Fruit fly (Drosophila melanogaster): ENCODE measurements around the gene Qtzl.

Gene Qtzl

dm6 chr2L:12028102-12028501, 32.6 kb downstream of the Qtzl start (continued):
- TF ChIP-seq fd102C (GFP tag; optimal IDR thresholded peaks at IDR 0.05) (no peak), dpn (GFP tag; optimal IDR thresholded peaks at IDR 0.05) (no peak), ab (GFP tag; optimal IDR thresholded peaks at IDR 0.05) (no peak), CG11696 (GFP tag; IDR thresholded peaks at IDR 0.05) (no peak), CG33213 (GFP tag; optimal IDR thresholded peaks at IDR 0.05) (no peak), so (GFP tag; IDR thresholded peaks at IDR 0.05) (no peak), kni (GFP tag; optimal IDR thresholded peaks at IDR 0.05) (peak; percentile 51), MBD-R2 (GFP tag; IDR thresholded peaks at IDR 0.05) (no peak), abd-A (tag; optimal IDR thresholded peaks at IDR 0.05) (no peak), Rx (GFP tag; IDR thresholded peaks at IDR 0.05) (no peak), CG12942 (GFP tag; optimal IDR thresholded peaks at IDR 0.05) (no peak), chinmo (GFP tag; IDR thresholded peaks at IDR 0.05; ENCODE audit: partially characterized antibody) (0 out of 4 replicates have a peak, but pooled peaks have one; percentile 34), CG6175 (GFP tag; IDR thresholded peaks at IDR 0.05) (no peak), hbn (GFP tag; IDR thresholded peaks at IDR 0.05; ENCODE audit: partially characterized antibody) (no peak), H15 (GFP tag; IDR thresholded peaks at IDR 0.05) (no peak), ci (GFP tag; IDR thresholded peaks at IDR 0.05) (no peak), CG13624 (GFP tag; optimal IDR thresholded peaks at IDR 0.05) (no peak), Dip3 (GFP tag; optimal IDR thresholded peaks at IDR 0.05) (no peak), pan (optimal IDR thresholded peaks at IDR 0.05) (no peak), pan (GFP tag; optimal IDR thresholded peaks at IDR 0.05 in 1 of 2, IDR thresholded peaks at IDR 0.05 in 1 of 2) (no peak), CG32532 (GFP tag; IDR thresholded peaks at IDR 0.05) (no peak), sc (optimal IDR thresholded peaks at IDR 0.05) (no peak), sc (GFP tag; optimal IDR thresholded peaks at IDR 0.05) (no peak), sd (tag; optimal IDR thresholded peaks at IDR 0.05) (peak; percentile 50), phol (tag; optimal IDR thresholded peaks at IDR 0.05) (no peak), CG15073 (GFP tag; optimal IDR thresholded peaks at IDR 0.05) (no peak), pita (GFP tag; optimal IDR thresholded peaks at IDR 0.05) (no peak), Dfd (GFP tag; optimal IDR thresholded peaks at IDR 0.05) (no peak), CG11456 (GFP tag; IDR thresholded peaks at IDR 0.05) (0 out of 3 replicates have a peak, but pooled peaks have one; percentile 21), CG10979 (tag; optimal IDR thresholded peaks at IDR 0.05) (no peak), zfh1 (GFP tag; IDR thresholded peaks at IDR 0.05) (no peak), Med (GFP tag) (peak; percentile 63), toy (GFP tag; IDR thresholded peaks at IDR 0.05) (no peak), CG9932 (GFP tag; IDR thresholded peaks at IDR 0.05) (no peak), CG3163 (GFP tag; optimal IDR thresholded peaks at IDR 0.05) (no peak), klu (GFP tag; IDR thresholded peaks at IDR 0.05) (no peak), CG4820 (GFP tag; optimal IDR thresholded peaks at IDR 0.05) (no peak), maf-S (GFP tag; optimal IDR thresholded peaks at IDR 0.05) (no peak), emc (GFP tag; optimal IDR thresholded peaks at IDR 0.05) (no peak), Abd-B (GFP tag; optimal IDR thresholded peaks at IDR 0.05) (no peak)

- TF ChIP-seq Neu2 (GFP tag; optimal IDR thresholded peaks at IDR 0.05; ENCODE audit: borderline replicate concordance) (peak; percentile 30), CG8290 (GFP tag; optimal IDR thresholded peaks at IDR 0.05) (no peak), CG8290 (tag; optimal IDR thresholded peaks at IDR 0.05) (peak in 1 of 2 experiments; percentile 14), Eip74EF (GFP tag; optimal IDR thresholded peaks at IDR 0.05) (peak in 1 of 2 experiments; percentile 69), CG14441 (GFP tag; IDR thresholded peaks at IDR 0.05) (no peak), crol (GFP tag; IDR thresholded peaks at IDR 0.05) (0 out of 2 replicates have a peak, but pooled peaks have one; percentile 22), CG14965 (GFP tag; optimal IDR thresholded peaks at IDR 0.05; ENCODE audit: borderline replicate concordance) (no peak), CG1647 (GFP tag; optimal IDR thresholded peaks at IDR 0.05) (no peak), sug (tag; optimal IDR thresholded peaks at IDR 0.05) (peak; percentile 43), Pdp1 (GFP tag; optimal IDR thresholded peaks at IDR 0.05) (peak in 1 of 2 experiments; percentile 43), CG16779 (GFP tag; IDR thresholded peaks at IDR 0.05) (no peak), exex (tag; optimal IDR thresholded peaks at IDR 0.05) (peak; percentile 69)
Measured at dm6 chr2L:12028808-12029207, 33.3 kb downstream of the Qtzl start.

Data from whole organism, embryonic.